Worm (Caenorhabditis elegans) whole organism, early embryonic: ENCODE results near the gene srv-11.

Source experiments
- B0310.2 ChIP-seq: sonication (generic microtip); optimal IDR thresholded peaks from 2 replicates; lab custom pipeline; 2016; ENCODE audit warnings: mild to moderate bottlenecking, missing genetic modification characterization, missing compliant biosample characterization
- aly-1 ChIP-seq: sonication (generic microtip); optimal IDR thresholded peaks from 2 replicates; lab custom pipeline; 2016; ENCODE audit warnings: missing genetic modification characterization, missing compliant biosample characterization
- ama-1 ChIP-seq: fragments of 150-350 bp; optimal IDR thresholded peaks from 2 replicates; lab custom pipeline; 2014
- ceh-13 ChIP-seq: fragments of 200-800 bp; sonication (Bioruptor generic); optimal IDR thresholded peaks from 2 replicates; lab custom pipeline; 2018; ENCODE audit warnings: mild to moderate bottlenecking, missing genetic modification characterization, missing compliant biosample characterization
- ets-7 ChIP-seq: sonication (generic microtip); optimal IDR thresholded peaks from 2 replicates; lab custom pipeline; 2016; ENCODE audit warnings: missing genotype, missing genetic modification characterization, missing compliant biosample characterization
- flt-1 ChIP-seq: fragments of 200-800 bp; sonication (Bioruptor generic); IDR thresholded peaks from 2 replicates; pipeline ENCODE4 v1.3.6; 2022; ENCODE audit warnings: missing genetic modification characterization, missing compliant biosample characterization
- hmbx-1 ChIP-seq: sonication (generic microtip); optimal IDR thresholded peaks from 2 replicates; lab custom pipeline; 2016; ENCODE audit warnings: mild to moderate bottlenecking, missing genetic modification characterization, missing compliant biosample characterization
- hmg-4 ChIP-seq: fragments of 200-800 bp; sonication (Bioruptor generic); optimal IDR thresholded peaks from 2 replicates; lab custom pipeline; 2018; ENCODE audit warnings: mild to moderate bottlenecking, missing genetic modification characterization, missing compliant biosample characterization
- hnd-1 ChIP-seq: sonication (generic microtip); optimal IDR thresholded peaks from 2 replicates; lab custom pipeline; 2016; ENCODE audit warnings: missing genetic modification characterization, missing compliant biosample characterization
- pes-1 ChIP-seq: fragments of 200-800 bp; sonication (Bioruptor generic); IDR thresholded peaks from 2 replicates; pipeline ENCODE4 v1.3.6; 2022; ENCODE audit warnings: missing genetic modification reagents, missing genetic modification characterization, missing compliant biosample characterization
- scrt-1 ChIP-seq: fragments of 200-800 bp; sonication (Bioruptor generic); IDR thresholded peaks from 2 replicates; pipeline ENCODE4 v1.3.6; 2022; ENCODE audit warnings: missing genetic modification characterization, missing compliant biosample characterization
- tbx-11 ChIP-seq: fragments of 200-800 bp; sonication (Bioruptor generic); IDR thresholded peaks from 2 replicates; pipeline ENCODE4 v1.3.6; 2022; ENCODE audit warnings: missing genetic modification characterization, missing compliant biosample characterization
- tbx-37 ChIP-seq: fragments of 200-800 bp; sonication (Bioruptor generic); conservative IDR thresholded peaks from 2 replicates; pipeline ENCODE4 v1.3.6; 2022; ENCODE audit warnings: missing genetic modification reagents, missing genetic modification characterization, missing compliant biosample characterization
- tra-4 ChIP-seq: sonication (generic microtip); optimal IDR thresholded peaks from 2 replicates; lab custom pipeline; 2017; ENCODE audit warnings: missing genetic modification characterization, missing compliant biosample characterization

DNA sequence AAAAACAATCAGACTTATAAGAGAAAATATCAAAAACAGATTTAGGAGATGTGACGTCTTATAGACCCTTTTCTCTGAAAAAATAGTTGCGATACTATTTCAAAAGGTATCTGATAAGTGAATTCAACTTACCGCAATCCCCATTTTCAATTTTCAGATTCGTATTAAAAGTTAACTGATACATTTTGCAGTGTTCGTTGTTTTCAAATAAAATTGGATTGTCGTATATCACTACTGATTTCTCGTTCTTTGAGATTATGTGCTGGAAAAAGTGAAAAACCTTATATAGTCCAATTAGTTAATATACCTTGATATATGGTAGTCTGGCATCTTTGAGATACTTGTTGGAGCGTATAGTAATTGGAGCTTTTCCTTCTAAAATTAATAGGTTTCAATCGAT lies 9.0 kb upstream of the srv-11 start:
- TF ChIP-seq ets-7 (no peak), ama-1 (lab: Kevin White, UChicago) (no peak), pes-1 (no peak), flt-1 (no peak), tbx-37 (GFP tag; lab: Robert Waterston, UW) (no peak), tra-4 (tag; lab: Kevin White, UChicago) (no peak), scrt-1 (GFP tag; lab: Robert Waterston, UW) (no peak), hnd-1 (tag; lab: Kevin White, UChicago) (no peak), hmg-4 (GFP tag; lab: Kevin White, UChicago) (no peak), tbx-11 (GFP tag; lab: Robert Waterston, UW) (no peak), ceh-13 (GFP tag; lab: Kevin White, UChicago) (no peak), hmbx-1 (tag; lab: Kevin White, UChicago) (no peak), aly-1 (tag; lab: Kevin White, UChicago) (no peak), B0310.2 (tag; lab: Kevin White, UChicago) (no peak)
